Worm (Caenorhabditis elegans): ENCODE results near the gene F13H8.8.
A peak's percentile ranks its signal among the peaks of the same experiment; 100 is the strongest.

The F13H8.8 gene

DNA sequence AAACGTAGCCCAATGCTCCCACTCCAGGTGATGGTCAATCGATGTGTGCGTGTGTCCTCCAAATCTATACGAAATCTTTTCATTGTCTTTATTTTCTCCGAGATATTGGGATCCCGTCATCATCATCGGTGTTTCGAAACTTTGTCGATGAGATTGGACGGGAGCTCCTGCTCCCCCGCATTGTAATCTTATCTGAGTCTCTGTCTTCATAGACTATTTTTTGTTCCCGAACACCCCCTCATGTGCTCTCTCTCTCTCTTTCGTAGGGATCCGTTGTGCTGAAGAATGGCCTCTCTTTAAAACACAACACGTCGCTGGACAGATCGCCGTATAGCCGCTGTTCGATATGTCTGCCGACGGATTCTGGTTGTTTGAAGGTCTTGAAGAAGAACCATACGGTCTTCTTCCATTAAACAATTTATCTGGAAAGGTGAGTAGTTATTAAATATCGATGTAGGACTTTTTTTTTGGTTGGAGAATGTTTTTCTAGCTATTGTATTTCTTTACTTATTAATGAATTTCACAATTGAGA is 35.4 kb upstream of the F13H8.8 start, which contains the start of gene C29F5.1:
Gene C29F5.1, plus strand, starts transcription at position 317 of the 532 bp plus-strand sequence.
- TF ChIP-seq elt-1 (tag; optimal IDR thresholded peaks at IDR 0.05) = no peak
- TF ChIP-seq nhr-129 (tag; optimal IDR thresholded peaks at IDR 0.05) = peak; percentile 46
- peak; percentile 6 for TF ChIP-seq sma-9 (GFP tag; optimal IDR thresholded peaks at IDR 0.05)
- TF ChIP-seq sma-9 (tag; optimal IDR thresholded peaks at IDR 0.05) = no peak
- no peak for TF ChIP-seq mab-5 (tag; optimal IDR thresholded peaks at IDR 0.05)
- TF ChIP-seq F13H6.1 (tag; optimal IDR thresholded peaks at IDR 0.05) = peak; percentile 11

DNA sequence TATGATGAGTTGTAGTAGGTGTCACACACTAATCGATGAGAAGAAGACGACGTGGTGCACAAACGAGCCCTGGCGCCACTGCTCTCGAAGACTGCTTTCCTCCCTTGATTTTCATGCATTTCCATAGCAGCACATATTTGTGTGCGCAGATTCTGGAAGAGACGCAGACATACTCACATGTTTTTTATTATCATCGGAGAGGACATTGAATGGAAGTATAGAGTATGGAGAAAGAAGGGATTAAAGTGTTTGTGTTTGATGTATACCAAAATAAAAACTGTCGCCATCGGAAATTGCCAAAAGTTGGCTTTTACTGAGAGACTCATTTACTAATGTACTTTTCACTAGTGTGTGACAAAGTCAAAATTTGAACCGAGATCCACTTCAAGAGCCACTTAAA is 26.4 kb upstream of the F13H8.8 start, which contains the start of gene mps-1:
Gene mps-1, minus strand, starts transcription at position 101 of the 400 bp plus-strand sequence.
- TF ChIP-seq unc-39 (tag; optimal IDR thresholded peaks at IDR 0.05) = no peak
- no peak for TF ChIP-seq skn-1 (tag; optimal IDR thresholded peaks at IDR 0.05)
- TF ChIP-seq Y55F3AM.14 (GFP tag; optimal IDR thresholded peaks at IDR 0.05) = no peak
- no peak for TF ChIP-seq nhr-25 (tag; optimal IDR thresholded peaks at IDR 0.05)
- no peak for TF ChIP-seq zag-1 (tag; optimal IDR thresholded peaks at IDR 0.05)
- no peak for TF ChIP-seq nhr-11 (tag; optimal IDR thresholded peaks at IDR 0.05)
- no peak for TF ChIP-seq ztf-11 (tag; optimal IDR thresholded peaks at IDR 0.05)
- TF ChIP-seq elt-1 (tag; optimal IDR thresholded peaks at IDR 0.05) = no peak
- TF ChIP-seq mdl-1 (tag; optimal IDR thresholded peaks at IDR 0.05) = no peak
- TF ChIP-seq dmd-4 (tag; optimal IDR thresholded peaks at IDR 0.05) = no peak
- no peak for TF ChIP-seq sma-9 (GFP tag; optimal IDR thresholded peaks at IDR 0.05)
- TF ChIP-seq sma-9 (tag; optimal IDR thresholded peaks at IDR 0.05) = no peak
- no peak for TF ChIP-seq ztf-4 (tag; optimal IDR thresholded peaks at IDR 0.05)
- TF ChIP-seq fos-1 (tag; optimal IDR thresholded peaks at IDR 0.05) = no peak
- TF ChIP-seq ama-1 (optimal IDR thresholded peaks at IDR 0.05) = no peak
- TF ChIP-seq nhr-23 (tag; optimal IDR thresholded peaks at IDR 0.05) = no peak
- TF ChIP-seq lsy-2 (tag; optimal IDR thresholded peaks at IDR 0.05) = no peak
- TF ChIP-seq nhr-129 (tag; optimal IDR thresholded peaks at IDR 0.05) = no peak

DNA sequence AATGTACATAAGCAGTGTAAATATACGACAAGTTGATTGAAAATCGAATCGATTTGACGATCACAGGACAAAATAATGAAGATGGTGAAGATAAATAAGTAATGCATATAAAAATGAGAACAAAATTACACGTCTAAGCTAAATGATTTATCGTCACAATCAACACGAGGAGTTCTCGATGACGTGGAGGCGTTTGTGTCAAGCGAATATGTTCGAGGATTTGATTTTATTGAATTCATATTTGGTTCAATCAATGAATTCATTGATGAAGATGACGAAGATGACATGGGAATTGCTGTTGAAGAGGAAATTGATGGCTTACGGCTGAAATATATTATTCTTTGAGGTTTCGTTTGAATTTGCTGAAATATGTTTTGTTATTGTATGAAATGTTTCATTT is 24.6 kb upstream of the F13H8.8 start, which contains the start of gene nyn-3:
Gene nyn-3, minus strand, starts transcription at position 101 of the 400 bp plus-strand sequence.
- TF ChIP-seq nhr-10 (tag; optimal IDR thresholded peaks at IDR 0.05) = no peak
- TF ChIP-seq ztf-1 (GFP tag; conservative IDR thresholded peaks at IDR 0.05) = no peak
- no peak for TF ChIP-seq sma-3 (GFP tag; optimal IDR thresholded peaks at IDR 0.05)
- no peak for TF ChIP-seq sma-9 (GFP tag; optimal IDR thresholded peaks at IDR 0.05)
- TF ChIP-seq sma-9 (tag; optimal IDR thresholded peaks at IDR 0.05) = no peak
- no peak for TF ChIP-seq crh-2 (tag; optimal IDR thresholded peaks at IDR 0.05)
- TF ChIP-seq C34F6.9 (tag; optimal IDR thresholded peaks at IDR 0.05) = no peak
- no peak for TF ChIP-seq gmeb-1 (tag; optimal IDR thresholded peaks at IDR 0.05)
- no peak for TF ChIP-seq nhr-77 (tag; optimal IDR thresholded peaks at IDR 0.05)
- no peak for TF ChIP-seq alr-1 (tag; optimal IDR thresholded peaks at IDR 0.05)
- no peak for TF ChIP-seq unc-39 (tag; optimal IDR thresholded peaks at IDR 0.05)
- TF ChIP-seq ZK546.5 (tag; optimal IDR thresholded peaks at IDR 0.05) = no peak
- no peak for TF ChIP-seq ceh-16 (tag; optimal IDR thresholded peaks at IDR 0.05)
- no peak for TF ChIP-seq ztf-11 (tag; optimal IDR thresholded peaks at IDR 0.05)
- TF ChIP-seq elt-1 (tag; optimal IDR thresholded peaks at IDR 0.05) = no peak
- no peak for TF ChIP-seq egl-27 (tag; optimal IDR thresholded peaks at IDR 0.05)
- no peak for TF ChIP-seq dmd-4 (tag; optimal IDR thresholded peaks at IDR 0.05)
- TF ChIP-seq Y55F3AM.14 (GFP tag; optimal IDR thresholded peaks at IDR 0.05) = no peak
- no peak for TF ChIP-seq F13H6.1 (tag; optimal IDR thresholded peaks at IDR 0.05)
- no peak for TF ChIP-seq nhr-25 (tag; optimal IDR thresholded peaks at IDR 0.05)
- no peak for TF ChIP-seq ztf-4 (tag; optimal IDR thresholded peaks at IDR 0.05)

DNA sequence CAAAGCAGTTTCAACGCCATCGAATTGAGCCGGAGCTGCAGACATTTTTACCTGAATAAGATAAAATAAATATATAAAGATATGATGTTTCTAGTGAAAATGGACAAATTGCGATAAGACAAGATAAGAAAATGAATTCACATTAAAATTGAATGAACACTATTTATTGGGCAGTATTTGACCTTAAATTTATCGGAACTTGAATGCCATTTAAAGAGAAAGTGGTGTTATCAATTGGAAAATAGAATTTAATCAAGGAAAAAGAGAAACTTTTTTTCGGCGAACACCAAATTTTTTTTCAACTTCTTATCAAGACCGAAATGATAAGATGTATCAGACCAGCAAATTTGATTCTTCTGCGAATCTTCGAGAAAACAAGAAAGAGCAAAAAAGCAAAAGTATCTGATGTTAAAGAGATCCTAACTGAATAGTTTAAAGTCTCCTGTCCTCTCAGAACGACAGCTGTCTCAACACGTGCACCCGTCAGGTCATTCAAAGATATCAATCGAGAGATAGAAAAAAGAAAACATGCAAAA is 22.2 kb upstream of the F13H8.8 start, which contains the start of gene upb-1:
Gene upb-1, minus strand, starts transcription at position 51 of the 536 bp plus-strand sequence.
- TF ChIP-seq F13H6.1 (tag; optimal IDR thresholded peaks at IDR 0.05) (peak; percentile 63), lsy-2 (tag; optimal IDR thresholded peaks at IDR 0.05) (peak in 1 of 2 experiments; percentile 52), blmp-1 (tag; optimal IDR thresholded peaks at IDR 0.05; ENCODE audit: insufficient read depth) (peak; percentile 23), snpc-4 (tag; optimal IDR thresholded peaks at IDR 0.05) (no peak), lin-13 (GFP tag; optimal IDR thresholded peaks at IDR 0.05) (no peak), nhr-12 (tag; optimal IDR thresholded peaks at IDR 0.05) (no peak), Y55F3AM.14 (GFP tag; optimal IDR thresholded peaks at IDR 0.05) (no peak), C34F6.9 (tag; optimal IDR thresholded peaks at IDR 0.05) (peak; percentile 47), peb-1 (tag; optimal IDR thresholded peaks at IDR 0.05) (no peak), nhr-129 (tag; optimal IDR thresholded peaks at IDR 0.05) (peak; percentile 53), alr-1 (tag; optimal IDR thresholded peaks at IDR 0.05) (no peak), ztf-1 (GFP tag; conservative IDR thresholded peaks at IDR 0.05) (no peak), unc-55 (GFP tag; optimal IDR thresholded peaks at IDR 0.05) (no peak), egl-27 (tag; optimal IDR thresholded peaks at IDR 0.05) (no peak), sma-9 (GFP tag; optimal IDR thresholded peaks at IDR 0.05) (peak; percentile 63), sma-9 (tag; optimal IDR thresholded peaks at IDR 0.05) (no peak), skn-1 (tag; optimal IDR thresholded peaks at IDR 0.05) (no peak), lin-11 (tag; optimal IDR thresholded peaks at IDR 0.05) (no peak), nhr-21 (tag; optimal IDR thresholded peaks at IDR 0.05) (no peak), ZK546.5 (tag; optimal IDR thresholded peaks at IDR 0.05) (no peak), fos-1 (tag; optimal IDR thresholded peaks at IDR 0.05) (peak; percentile 41), ztf-4 (tag; optimal IDR thresholded peaks at IDR 0.05) (no peak), nhr-23 (tag; optimal IDR thresholded peaks at IDR 0.05) (no peak)
